Fruit fly (Drosophila melanogaster): ENCODE measurements around the gene Abca3.

The Abca3 gene

dm6 chrX:21345036-21345500 is 38.6 kb upstream of the Abca3 start, which contains the start of gene dod (continued):
- TF ChIP-seq fd85E (GFP tag; optimal IDR thresholded peaks at IDR 0.05) (no peak), CG6163 (GFP tag; IDR thresholded peaks at IDR 0.05) (peak; percentile 50; the same call in 1 of the 3 replicates), pdm3 (GFP tag; optimal IDR thresholded peaks at IDR 0.05) (no peak), ss (GFP tag; optimal IDR thresholded peaks at IDR 0.05) (no peak), net (GFP tag; optimal IDR thresholded peaks at IDR 0.05) (peak; percentile 39), Lpt (GFP tag; optimal IDR thresholded peaks at IDR 0.05) (peak; percentile 7), CG15336 (GFP tag; IDR thresholded peaks at IDR 0.05) (peak; percentile 55), cyc (GFP tag; optimal IDR thresholded peaks at IDR 0.05) (no peak), Eip78C (GFP tag) (peak; percentile 85), CG7368 (GFP tag; optimal IDR thresholded peaks at IDR 0.05) (no peak), CG8632 (GFP tag; optimal IDR thresholded peaks at IDR 0.05) (peak; percentile 35), CG4318 (GFP tag; optimal IDR thresholded peaks at IDR 0.05) (no peak), achi (GFP tag; optimal IDR thresholded peaks at IDR 0.05) (peak; percentile 61), CG6276 (GFP tag; optimal IDR thresholded peaks at IDR 0.05) (no peak), salr (GFP tag; optimal IDR thresholded peaks at IDR 0.05) (no peak), CG32006 (GFP tag; optimal IDR thresholded peaks at IDR 0.05) (peak; percentile 60), OdsH (GFP tag; optimal IDR thresholded peaks at IDR 0.05) (no peak), vri (GFP tag; optimal IDR thresholded peaks at IDR 0.05) (no peak), Hr38 (GFP tag; optimal IDR thresholded peaks at IDR 0.05) (no peak), CG11902 (GFP tag; optimal IDR thresholded peaks at IDR 0.05) (no peak), Ets96B (tag; optimal IDR thresholded peaks at IDR 0.05) (peak; percentile 54), Hr39 (GFP tag; optimal IDR thresholded peaks at IDR 0.05) (peak; percentile 53), CG6808 (GFP tag; optimal IDR thresholded peaks at IDR 0.05) (peak; percentile 25)

- TF ChIP-seq fd59A (GFP tag; optimal IDR thresholded peaks at IDR 0.05) (peak; percentile 74), eg (GFP tag; IDR thresholded peaks at IDR 0.05) (peak; percentile 96), fkh (GFP tag; optimal IDR thresholded peaks at IDR 0.05) (no peak), lz (GFP tag; optimal IDR thresholded peaks at IDR 0.05) (peak; percentile 89), CG11762 (GFP tag; optimal IDR thresholded peaks at IDR 0.05; ENCODE audit: insufficient read depth) (peak; percentile 80), CG34406 (GFP tag; optimal IDR thresholded peaks at IDR 0.05) (peak; percentile 70), CG9139 (GFP tag; optimal IDR thresholded peaks at IDR 0.05) (peak; percentile 93), CG3919 (GFP tag; optimal IDR thresholded peaks at IDR 0.05) (peak; percentile 90), CG31627 (GFP tag; optimal IDR thresholded peaks at IDR 0.05) (peak; percentile 91), pdm3 (GFP tag; optimal IDR thresholded peaks at IDR 0.05) (peak; percentile 92), CG7368 (GFP tag; optimal IDR thresholded peaks at IDR 0.05) (peak; percentile 87), CG6854 (GFP tag; optimal IDR thresholded peaks at IDR 0.05) (peak; percentile 86), Ets21C (GFP tag; optimal IDR thresholded peaks at IDR 0.05) (peak; percentile 84), Blimp-1 (GFP tag; optimal IDR thresholded peaks at IDR 0.05) (peak; percentile 55), Smox (GFP tag; optimal IDR thresholded peaks at IDR 0.05) (peak; percentile 82), Eip75B (GFP tag; optimal IDR thresholded peaks at IDR 0.05) (peak; percentile 79), CG4318 (GFP tag; optimal IDR thresholded peaks at IDR 0.05) (peak; percentile 82), Sox102F (GFP tag; optimal IDR thresholded peaks at IDR 0.05) (peak; percentile 86), CG15336 (GFP tag; IDR thresholded peaks at IDR 0.05) (peak; percentile 87), achi (GFP tag; optimal IDR thresholded peaks at IDR 0.05) (peak; percentile 85), CG3032 (tag; optimal IDR thresholded peaks at IDR 0.05) (peak; percentile 87), CG6276 (GFP tag; optimal IDR thresholded peaks at IDR 0.05) (peak; percentile 94), CG8119 (GFP tag; IDR thresholded peaks at IDR 0.05) (peak; percentile 95), Met (GFP tag; optimal IDR thresholded peaks at IDR 0.05) (peak; percentile 89), CG8319 (GFP tag; optimal IDR thresholded peaks at IDR 0.05) (peak; percentile 62), Ets96B (tag; optimal IDR thresholded peaks at IDR 0.05) (peak; percentile 89), topi (GFP tag; optimal IDR thresholded peaks at IDR 0.05) (peak; percentile 85), CG6792 (GFP tag; optimal IDR thresholded peaks at IDR 0.05) (peak; percentile 84), ss (GFP tag; optimal IDR thresholded peaks at IDR 0.05) (peak; percentile 97), dsx (GFP tag; optimal IDR thresholded peaks at IDR 0.05; ENCODE audit: poor library complexity, severe bottlenecking) (peak; percentile 81), net (GFP tag; optimal IDR thresholded peaks at IDR 0.05) (peak; percentile 84), Eip93F (GFP tag; optimal IDR thresholded peaks at IDR 0.05) (no peak), Sox14 (GFP tag; optimal IDR thresholded peaks at IDR 0.05) (peak; percentile 92), CG11902 (GFP tag; optimal IDR thresholded peaks at IDR 0.05) (peak; percentile 83), CG8632 (GFP tag; optimal IDR thresholded peaks at IDR 0.05) (peak; percentile 78), CG6808 (GFP tag; optimal IDR thresholded peaks at IDR 0.05) (peak; percentile 95), CG32006 (GFP tag; optimal IDR thresholded peaks at IDR 0.05) (peak; percentile 92), CG16779 (tag; optimal IDR thresholded peaks at IDR 0.05) (peak; percentile 95)
These were observed 33.0 kb upstream of the Abca3 start, which contains the start of the genes tty and fliI for dm6 chrX:21339476-21339931. TSS of gene tty (minus strand) at chrX:21339676. TSS of gene fliI (plus strand) at chrX:21339741.

Data from whole organism, prepupa.